Worm (Caenorhabditis elegans) whole organism, dauer: ENCODE data around the gene tat-4.

Experiments used
- unc-62 ChIP-seq: sonication (generic microtip); optimal IDR thresholded peaks from 2 replicates; lab custom pipeline; 2017; ENCODE audit warnings: missing biosample characterization, missing genetic modification reagents, missing genetic modification characterization

tat-4 gene

ce11 chrII:6244171-6244570 is at the start of gene tat-4:
Gene tat-4 (minus strand): TSS chrII:6244287.
- TF ChIP-seq unc-62 (GFP tag; lab: Kevin White, UChicago), result no peak

- no peak for TF ChIP-seq unc-62 (GFP tag; lab: Kevin White, UChicago)
These were observed 48.4 kb upstream of the tat-4 start, which contains the start of gene nyn-3 for ce11 chrII:6292527-6292926. Gene nyn-3 (minus strand): TSS chrII:6292627.

- no peak for TF ChIP-seq unc-62 (GFP tag; lab: Kevin White, UChicago)
These were observed 46.0 kb upstream of the tat-4 start, which contains the start of gene upb-1 for ce11 chrII:6290047-6290582. Gene upb-1 (minus strand): TSS chrII:6290097.

DNA sequence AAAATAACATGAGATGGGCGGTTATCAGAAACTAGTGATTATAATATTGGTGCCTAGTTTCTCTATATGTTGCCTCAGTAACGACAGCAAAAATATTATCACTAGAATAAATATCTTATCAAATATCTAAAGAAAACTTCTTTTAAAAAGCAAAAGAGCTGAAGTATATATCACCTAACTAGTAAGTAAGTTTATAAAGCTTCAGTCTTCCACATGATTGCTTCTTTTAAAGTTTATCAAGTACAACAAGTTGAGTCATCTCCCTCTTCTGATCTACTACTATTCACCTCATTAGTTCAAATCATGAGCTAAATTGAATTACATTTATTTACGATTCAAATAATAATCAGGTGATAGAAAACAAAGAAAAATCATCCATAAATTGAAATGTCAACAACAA is 44.0 kb upstream of the tat-4 start:
- no peak for TF ChIP-seq unc-62 (GFP tag; lab: Kevin White, UChicago)

ce11 chrII:6286865-6287264 is 42.8 kb upstream of the tat-4 start, which contains the start of gene F13H8.6:
Gene F13H8.6 (minus strand): TSS chrII:6286965.
- no peak for TF ChIP-seq unc-62 (GFP tag; lab: Kevin White, UChicago)

DNA sequence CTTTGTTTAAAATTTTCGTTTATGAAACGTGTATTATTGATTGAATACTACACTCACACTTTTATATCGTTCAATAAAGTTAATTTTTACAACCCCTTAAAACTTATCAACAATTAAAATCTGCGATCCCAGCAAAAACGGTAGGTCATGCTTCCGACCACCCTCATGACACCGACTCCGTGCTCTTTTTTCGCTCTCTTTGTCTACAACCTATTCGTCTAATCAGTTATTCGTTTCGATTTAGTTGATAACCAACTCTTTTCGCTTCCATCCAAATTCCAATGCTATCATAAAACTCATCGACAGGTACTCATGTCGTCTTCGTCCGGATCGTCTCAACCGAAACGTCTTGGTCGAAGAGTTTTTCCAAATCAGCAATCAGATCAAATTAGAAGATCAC is 39.0 kb upstream of the tat-4 start, which contains the start of gene F13H8.1:
F13H8.1 (plus strand) TSS at position 311 of the 400 bp plus-strand sequence.
- TF ChIP-seq unc-62 (GFP tag; lab: Kevin White, UChicago), result no peak

ce11 chrII:6281903-6282302 is 37.8 kb upstream of the tat-4 start:
- no peak for TF ChIP-seq unc-62 (GFP tag; lab: Kevin White, UChicago)

ce11 chrII:6281002-6281401 is 36.9 kb upstream of the tat-4 start, which contains the start of gene scly-1:
Gene scly-1 (minus strand): TSS chrII:6281102.
- TF ChIP-seq unc-62 (GFP tag; lab: Kevin White, UChicago), result no peak

- no peak for TF ChIP-seq unc-62 (GFP tag; lab: Kevin White, UChicago)
These were observed 29.8 kb upstream of the tat-4 start, which contains the start of gene bpl-1 for ce11 chrII:6273916-6274315. Gene bpl-1 (plus strand): TSS chrII:6274216.

ce11 chrII:6269805-6270414 is 25.8 kb upstream of the tat-4 start, which contains the start of gene F13H8.2:
Gene F13H8.2 (plus strand): TSS chrII:6270364.
- no peak for TF ChIP-seq unc-62 (GFP tag; lab: Kevin White, UChicago)

DNA sequence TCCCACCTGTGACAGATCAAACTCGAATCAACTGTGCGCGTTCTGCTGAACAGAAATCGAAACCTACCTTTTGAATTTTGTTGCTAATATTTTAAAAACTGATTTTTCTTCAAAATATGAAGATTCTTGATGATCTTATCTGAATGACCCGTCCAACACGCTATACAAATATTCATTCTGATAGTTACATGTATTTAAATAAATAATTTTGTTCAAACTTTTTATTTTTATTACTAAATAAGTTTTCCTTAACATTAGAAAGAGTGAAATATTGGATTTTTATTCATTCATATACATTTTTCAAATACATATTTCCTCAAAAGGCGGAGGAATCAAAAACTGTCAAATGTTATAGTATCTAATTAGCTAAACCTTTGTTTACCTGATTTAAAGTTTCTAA is 23.9 kb upstream of the tat-4 start, which contains the start of gene F13H8.8:
F13H8.8 (minus strand) TSS at position 101 of the 400 bp plus-strand sequence.
- no peak for TF ChIP-seq unc-62 (GFP tag; lab: Kevin White, UChicago)

ce11 chrII:6263685-6264084 is 19.6 kb upstream of the tat-4 start, which contains the start of gene F13H8.3:
Gene F13H8.3 (plus strand): TSS chrII:6263985.
- no peak for TF ChIP-seq unc-62 (GFP tag; lab: Kevin White, UChicago)

DNA sequence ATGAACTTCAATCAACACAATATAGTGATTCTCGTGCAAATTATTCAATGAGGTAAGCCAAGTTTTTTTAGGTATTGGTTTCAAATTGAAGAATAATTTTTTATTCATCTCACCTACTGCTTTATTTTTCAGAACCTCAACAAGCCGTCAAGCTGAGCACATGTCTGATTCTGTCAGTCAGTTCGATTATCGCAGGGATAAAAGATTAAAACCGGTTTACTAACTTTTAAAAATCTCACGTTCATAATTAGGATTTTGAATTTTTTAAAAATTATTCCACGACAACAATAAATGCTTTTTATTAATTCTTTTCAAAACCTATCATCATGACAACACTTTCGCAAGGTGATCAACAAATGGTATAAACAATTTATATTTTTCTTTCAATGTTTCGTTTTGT is 18.1 kb upstream of the tat-4 start, which contains the start of gene F13H8.12:
F13H8.12 (plus strand) TSS at position 301 of the 400 bp plus-strand sequence.
- TF ChIP-seq unc-62 (GFP tag; lab: Kevin White, UChicago), result no peak

ce11 chrII:6260684-6261083 is 16.6 kb upstream of the tat-4 start, which contains the start of gene nmgp-1:
Gene nmgp-1 (plus strand): TSS chrII:6260857.
- TF ChIP-seq unc-62 (GFP tag; lab: Kevin White, UChicago), result no peak

ce11 chrII:6259867-6260266 is 15.8 kb upstream of the tat-4 start, which contains the start of gene F13H8.11:
Gene F13H8.11 (minus strand): TSS chrII:6260021.
- TF ChIP-seq unc-62 (GFP tag; lab: Kevin White, UChicago), result no peak

- TF ChIP-seq unc-62 (GFP tag; lab: Kevin White, UChicago), result no peak
These were observed 13.3 kb upstream of the tat-4 start for ce11 chrII:6257220-6257877.
